Worm (Caenorhabditis elegans) whole organism, L4/young adult: ENCODE measurements around the gene fbxa-209.

Experiments
- dao-5 ChIP-seq: sonication (generic microtip); optimal IDR thresholded peaks from 2 replicates; lab custom pipeline; 2016; ENCODE audit warnings: missing genotype, missing genetic modification characterization, moderate library complexity, missing compliant biosample characterization
- him-1 ChIP-seq: sonication (generic microtip); optimal IDR thresholded peaks from 2 replicates; lab custom pipeline; 2016; ENCODE audit warnings: missing genotype, missing genetic modification reagents, missing genetic modification characterization, missing compliant biosample characterization

DNA sequence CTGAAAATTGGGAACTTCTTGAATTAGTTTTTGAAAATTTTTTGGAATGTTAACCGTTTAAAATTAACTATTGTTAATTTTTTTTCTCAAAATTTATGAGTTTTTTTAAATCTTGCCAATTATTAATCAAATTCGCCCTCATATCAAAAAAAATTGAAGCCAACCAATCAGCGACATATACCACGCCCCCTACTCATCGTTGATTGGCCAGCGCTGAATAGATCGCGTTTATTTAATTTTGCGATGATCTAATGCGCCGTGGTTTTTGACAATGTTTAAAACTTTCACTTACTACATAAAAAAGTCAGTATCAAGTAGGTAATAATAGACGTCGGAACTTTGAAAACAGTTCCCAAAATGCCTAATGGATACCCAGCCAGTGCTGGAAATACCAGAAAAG lies 15.5 kb upstream of the fbxa-209 start:
- no peak for TF ChIP-seq him-1 (tag; lab: Kevin White, UChicago)
- TF ChIP-seq dao-5 (tag; lab: Kevin White, UChicago) = no peak
